Worm (Caenorhabditis elegans) whole organism, late embryonic: ENCODE data around the gene kin-36.

Source experiments
- C08G9.2 ChIP-seq: sonication (generic microtip); optimal IDR thresholded peaks from 2 replicates; lab custom pipeline; 2016; ENCODE audit warnings: mild to moderate bottlenecking, missing genetic modification characterization, moderate library complexity, missing compliant biosample characterization
- F13H6.1 ChIP-seq: sonication (generic microtip); optimal IDR thresholded peaks from 2 replicates; lab custom pipeline; 2016; ENCODE audit warnings: missing genetic modification characterization, missing compliant biosample characterization
- K09A11.1 ChIP-seq: sonication (generic microtip); optimal IDR thresholded peaks from 2 replicates; lab custom pipeline; 2017; ENCODE audit warnings: antibody characterized with exemption, mild to moderate bottlenecking, missing genetic modification characterization, missing compliant biosample characterization; ENCODE audit not compliant: insufficient read depth
- Y22D7AL.16 ChIP-seq: sonication (generic microtip); optimal IDR thresholded peaks from 2 replicates; lab custom pipeline; 2016; ENCODE audit warnings: missing genetic modification characterization, missing compliant biosample characterization
- ahr-1 ChIP-seq: sonication (generic microtip); optimal IDR thresholded peaks from 2 replicates; lab custom pipeline; 2016; ENCODE audit warnings: missing genetic modification characterization, missing compliant biosample characterization
- ama-1 ChIP-seq: fragments of 150-350 bp; optimal IDR thresholded peaks from 2 replicates; lab custom pipeline; 2014
- ceh-14 ChIP-seq: sonication (generic microtip); optimal IDR thresholded peaks from 2 replicates; lab custom pipeline; 2016; ENCODE audit warnings: missing genotype, missing genetic modification characterization, missing compliant biosample characterization
- ceh-18 ChIP-seq: sonication (generic microtip); optimal IDR thresholded peaks from 2 replicates; lab custom pipeline; 2016; ENCODE audit warnings: missing genetic modification characterization, missing compliant biosample characterization
- ceh-19 ChIP-seq: fragments of 200-800 bp; sonication (Bioruptor generic); optimal IDR thresholded peaks from 2 replicates; lab custom pipeline; 2018; ENCODE audit warnings: mild to moderate bottlenecking, missing genetic modification characterization, missing compliant biosample characterization
- ceh-2 ChIP-seq: sonication (generic microtip); optimal IDR thresholded peaks from 2 replicates; lab custom pipeline; 2016; ENCODE audit warnings: missing genotype, missing genetic modification characterization, missing compliant biosample characterization
- ceh-22 ChIP-seq: sonication (generic microtip); optimal IDR thresholded peaks from 2 replicates; lab custom pipeline; 2017; ENCODE audit warnings: missing biosample characterization, missing genetic modification characterization
- ceh-24 ChIP-seq: sonication (generic microtip); optimal IDR thresholded peaks from 2 replicates; lab custom pipeline; 2016; ENCODE audit warnings: mild to moderate bottlenecking, missing genetic modification characterization, missing compliant biosample characterization
- ceh-30 ChIP-seq: fragments of 150-350 bp; optimal IDR thresholded peaks from 2 replicates; lab custom pipeline; 2014; ENCODE audit warnings: missing biosample characterization, missing genetic modification characterization
- ceh-31 ChIP-seq: sonication (generic microtip); optimal IDR thresholded peaks from 2 replicates; lab custom pipeline; 2016; ENCODE audit warnings: missing genetic modification characterization, missing compliant biosample characterization
- ceh-48 ChIP-seq: sonication (generic microtip); optimal IDR thresholded peaks from 2 replicates; lab custom pipeline; 2016; ENCODE audit warnings: missing genetic modification characterization, inconsistent platforms, missing compliant biosample characterization
- ceh-6 ChIP-seq: fragments of 200-800 bp; sonication (Bioruptor generic); optimal IDR thresholded peaks from 2 replicates; lab custom pipeline; 2018; ENCODE audit warnings: mild to moderate bottlenecking, missing genetic modification characterization, missing compliant biosample characterization
- ceh-9 ChIP-seq: sonication (generic microtip); optimal IDR thresholded peaks from 2 replicates; lab custom pipeline; 2016; ENCODE audit warnings: mild to moderate bottlenecking, missing genetic modification characterization, inconsistent platforms, missing compliant biosample characterization
- dve-1 ChIP-seq: sonication (generic microtip); optimal IDR thresholded peaks from 2 replicates; lab custom pipeline; 2017; ENCODE audit warnings: antibody characterized with exemption, mild to moderate bottlenecking, missing genetic modification characterization, missing compliant biosample characterization
- elt-2 ChIP-seq: sonication (generic microtip); optimal IDR thresholded peaks from 2 replicates; lab custom pipeline; 2016; ENCODE audit warnings: missing genetic modification reagents, missing genetic modification characterization, missing compliant biosample characterization
- ets-4 ChIP-seq: sonication (generic microtip); optimal IDR thresholded peaks from 2 replicates; lab custom pipeline; 2016; ENCODE audit warnings: missing genetic modification characterization, missing compliant biosample characterization
- fkh-10 ChIP-seq: fragments of 150-350 bp; optimal IDR thresholded peaks from 2 replicates; lab custom pipeline; 2014; ENCODE audit warnings: missing biosample characterization, missing genetic modification reagents, missing genetic modification characterization
- fkh-6 ChIP-seq: sonication (generic microtip); optimal IDR thresholded peaks from 2 replicates; lab custom pipeline; 2016; ENCODE audit warnings: missing genetic modification characterization, missing compliant biosample characterization
- hlh-13 ChIP-seq: fragments of 200-800 bp; sonication (Bioruptor generic); optimal IDR thresholded peaks from 2 replicates; lab custom pipeline; 2018; ENCODE audit warnings: mild to moderate bottlenecking, missing genetic modification characterization, missing compliant biosample characterization
- hlh-30 ChIP-seq: sonication (generic microtip); optimal IDR thresholded peaks from 2 replicates; lab custom pipeline; 2017; ENCODE audit warnings: antibody characterized with exemption, missing genetic modification characterization, missing compliant biosample characterization; ENCODE audit not compliant: insufficient read depth
- hlh-6 ChIP-seq: sonication (generic microtip); optimal IDR thresholded peaks from 2 replicates; lab custom pipeline; 2016; ENCODE audit warnings: missing genotype, missing genetic modification characterization, missing compliant biosample characterization
- madf-2 ChIP-seq: sonication (generic microtip); optimal IDR thresholded peaks from 2 replicates; lab custom pipeline; 2017; ENCODE audit warnings: missing genetic modification characterization, missing compliant biosample characterization
- nhr-11 ChIP-seq: fragments of 150-350 bp; optimal IDR thresholded peaks from 2 replicates; lab custom pipeline; 2014; ENCODE audit warnings: missing biosample characterization, missing genetic modification characterization
- nhr-232 ChIP-seq: sonication (generic microtip); optimal IDR thresholded peaks from 2 replicates; lab custom pipeline; 2016; ENCODE audit warnings: missing genetic modification characterization, missing compliant biosample characterization
- odd-2 ChIP-seq: sonication (generic microtip); optimal IDR thresholded peaks from 2 replicates; lab custom pipeline; 2017; ENCODE audit warnings: antibody characterized with exemption, mild to moderate bottlenecking, missing genetic modification characterization, missing compliant biosample characterization
- pag-3 ChIP-seq: sonication (generic microtip); optimal IDR thresholded peaks from 2 replicates; lab custom pipeline; 2016; ENCODE audit warnings: missing compliant biosample characterization, missing genetic modification characterization, borderline replicate concordance
- pha-4 ChIP-seq: fragments of 150-350 bp; optimal IDR thresholded peaks from 2 replicates; lab custom pipeline; 2018; ENCODE audit warnings: missing biosample characterization, missing genetic modification reagents, missing genetic modification characterization
- pqm-1 ChIP-seq: sonication (generic microtip); optimal IDR thresholded peaks from 2 replicates; lab custom pipeline; 2016; ENCODE audit warnings: missing genetic modification characterization, missing compliant biosample characterization
- rnt-1 ChIP-seq: sonication (generic microtip); optimal IDR thresholded peaks from 2 replicates; lab custom pipeline; 2016; ENCODE audit warnings: missing genetic modification characterization, missing compliant biosample characterization
- sdc-2 ChIP-seq: sonication (generic microtip); optimal IDR thresholded peaks from 2 replicates; lab custom pipeline; 2016; ENCODE audit warnings: missing genotype, missing genetic modification characterization, missing compliant biosample characterization
- sox-2 ChIP-seq: fragments of 200-800 bp; sonication (Bioruptor generic); IDR thresholded peaks from 2 replicates; pipeline ENCODE4 v1.3.6; 2022; ENCODE audit warnings: missing genetic modification reagents, missing genetic modification characterization, missing compliant biosample characterization
- sox-4 ChIP-seq: sonication (generic microtip); optimal IDR thresholded peaks from 2 replicates; lab custom pipeline; 2017; ENCODE audit warnings: mild to moderate bottlenecking, missing genetic modification characterization, inconsistent platforms, missing compliant biosample characterization
- syd-9 ChIP-seq: sonication (generic microtip); optimal IDR thresholded peaks from 2 replicates; lab custom pipeline; 2016; ENCODE audit warnings: mild to moderate bottlenecking, missing genetic modification characterization, moderate library complexity, missing compliant biosample characterization
- tbx-2 ChIP-seq: sonication (generic microtip); optimal IDR thresholded peaks from 2 replicates; lab custom pipeline; 2016; ENCODE audit warnings: missing genetic modification characterization, missing compliant biosample characterization
- ttx-3 ChIP-seq: sonication (generic microtip); optimal IDR thresholded peaks from 2 replicates; lab custom pipeline; 2016; ENCODE audit warnings: missing genetic modification reagents, missing genetic modification characterization, missing compliant biosample characterization
- unc-3 ChIP-seq, 2 experiments: fragments of 200-800 bp in 1 of 2; sonication (Bioruptor generic) in 1 of 2; sonication (generic microtip) in 1 of 2; conservative IDR thresholded peaks in 1 of 2; optimal IDR thresholded peaks in 1 of 2; 2 replicates each; pipeline versions ENCODE4 v1.3.6 to Lab custom; 2016 to 2022; ENCODE audit warnings: missing compliant biosample characterization in 2 of 2, missing genetic modification characterization in 2 of 2, missing genetic modification reagents in 1 of 2
- unc-42 ChIP-seq: sonication (generic microtip); optimal IDR thresholded peaks from 2 replicates; lab custom pipeline; 2016; ENCODE audit warnings: missing genotype, missing genetic modification characterization, missing compliant biosample characterization
- ztf-16 ChIP-seq: sonication (generic microtip); optimal IDR thresholded peaks from 2 replicates; lab custom pipeline; 2017; ENCODE audit warnings: missing genetic modification characterization, missing compliant biosample characterization

Gene kin-36

DNA sequence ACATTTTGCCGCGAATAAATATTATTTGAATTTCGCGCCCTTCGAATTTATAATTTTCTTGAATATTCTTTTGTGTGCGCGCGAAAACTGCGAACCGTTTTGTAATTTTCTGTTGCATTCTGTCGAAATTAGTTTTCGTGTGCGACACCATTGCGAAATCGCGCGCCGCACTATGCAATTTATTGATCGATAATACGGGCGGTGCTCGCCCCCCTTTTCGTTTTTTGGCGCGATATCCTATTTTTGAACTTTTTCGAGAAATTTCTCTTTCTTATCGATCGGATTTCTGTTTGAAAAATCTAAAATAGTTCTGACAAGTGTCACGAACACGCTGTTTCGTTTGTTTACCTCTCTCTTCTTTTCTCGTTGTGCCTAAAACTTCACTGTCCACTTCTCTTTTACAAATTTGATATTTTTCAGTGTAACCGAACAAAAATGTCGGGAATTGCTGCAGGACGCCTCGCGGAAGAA is 28.2 kb upstream of the kin-36 start, which contains the start of gene ubc-9 (continued):
- TF ChIP-seq nhr-232 (tag; lab: Kevin White, UChicago) (no peak), ceh-30 (tag; lab: Kevin White, UChicago) (no peak), ceh-6 (no peak), Y22D7AL.16 (tag; lab: Kevin White, UChicago) (no peak)
- TF ChIP-seq, all 69 proteins: peak for 13

DNA sequence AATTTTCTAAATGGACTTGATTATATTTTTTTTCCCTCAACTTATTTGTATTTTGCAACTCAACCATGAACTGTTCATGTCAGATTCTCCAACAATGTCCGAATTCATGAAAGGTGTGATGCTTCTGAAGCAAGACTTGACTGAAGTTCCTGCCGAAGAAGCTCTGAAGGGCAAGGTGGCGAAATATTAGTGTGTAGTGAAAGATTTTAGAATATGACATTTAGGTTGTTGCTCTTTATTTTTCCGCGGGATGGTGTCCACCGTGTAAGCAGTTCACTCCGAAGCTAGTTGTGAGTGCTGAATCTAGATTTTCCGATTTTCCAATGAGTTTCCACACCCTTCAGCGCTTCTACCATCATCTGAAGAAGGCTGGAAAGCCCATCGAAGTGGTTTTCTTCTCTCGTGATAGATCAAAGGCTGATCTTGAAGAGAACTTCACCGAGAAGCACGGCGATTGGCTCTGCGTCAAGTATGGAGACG is 26.4 kb upstream of the kin-36 start, which contains the start of gene F29B9.5:
Gene F29B9.5, plus strand, starts transcription at position 51 of the 480 bp plus-strand sequence.
- TF ChIP-seq ceh-31 (tag; lab: Kevin White, UChicago) (no peak), ztf-16 (tag; lab: Kevin White, UChicago) (no peak), K09A11.1 (tag; lab: Kevin White, UChicago) (no peak), C08G9.2 (no peak), hlh-13 (GFP tag; lab: Kevin White, UChicago) (no peak), nhr-11 (no peak), ceh-18 (no peak), ceh-2 (tag; lab: Kevin White, UChicago) (no peak), fkh-6 (tag; lab: Kevin White, UChicago) (no peak), tbx-2 (no peak), ceh-6 (no peak), ceh-48 (tag; lab: Kevin White, UChicago) (no peak), ahr-1 (tag; lab: Kevin White, UChicago) (no peak), hlh-30 (no peak), elt-2 (tag; lab: Kevin White, UChicago) (no peak), sox-4 (no peak), sox-2 (GFP tag; lab: Robert Waterston, UW) (no peak)

DNA sequence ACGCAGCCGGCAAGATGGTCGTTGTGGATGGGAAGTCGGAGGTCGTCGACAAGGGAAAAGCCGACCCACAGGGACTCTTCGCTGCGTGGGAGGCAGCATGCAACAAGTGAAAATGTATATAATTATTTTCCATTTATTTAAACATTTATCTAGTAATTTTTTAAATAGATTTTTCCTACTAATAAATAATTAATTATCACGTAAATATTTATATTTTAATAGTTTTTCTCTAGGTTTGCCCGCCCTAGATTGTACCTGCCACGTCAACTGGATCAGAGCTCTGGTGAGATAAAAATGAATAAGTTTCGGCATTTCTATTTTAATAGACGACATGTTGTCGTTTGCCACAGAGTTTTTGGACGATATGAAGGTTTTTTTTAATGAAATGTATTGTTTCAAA is 25.9 kb upstream of the kin-36 start, which contains the start of gene psr-1:
Gene psr-1, plus strand, starts transcription at position 301 of the 400 bp plus-strand sequence.
- TF ChIP-seq fkh-10 (GFP tag; lab: Kevin White, UChicago) (no peak), ceh-6 (no peak), odd-2 (tag; lab: Kevin White, UChicago) (no peak), madf-2 (no peak), ceh-14 (tag; lab: Kevin White, UChicago) (no peak), K09A11.1 (tag; lab: Kevin White, UChicago) (no peak), ceh-30 (tag; lab: Kevin White, UChicago) (no peak), pqm-1 (tag; lab: Kevin White, UChicago) (no peak), ama-1 (lab: Kevin White, UChicago) (no peak), pag-3 (tag; lab: Kevin White, UChicago) (no peak), F13H6.1 (tag; lab: Kevin White, UChicago) (no peak), sdc-2 (tag; lab: Kevin White, UChicago) (no peak), ceh-22 (tag; lab: Kevin White, UChicago) (no peak), hlh-6 (no peak)
- TF ChIP-seq, all 69 proteins: peak for 0

DNA sequence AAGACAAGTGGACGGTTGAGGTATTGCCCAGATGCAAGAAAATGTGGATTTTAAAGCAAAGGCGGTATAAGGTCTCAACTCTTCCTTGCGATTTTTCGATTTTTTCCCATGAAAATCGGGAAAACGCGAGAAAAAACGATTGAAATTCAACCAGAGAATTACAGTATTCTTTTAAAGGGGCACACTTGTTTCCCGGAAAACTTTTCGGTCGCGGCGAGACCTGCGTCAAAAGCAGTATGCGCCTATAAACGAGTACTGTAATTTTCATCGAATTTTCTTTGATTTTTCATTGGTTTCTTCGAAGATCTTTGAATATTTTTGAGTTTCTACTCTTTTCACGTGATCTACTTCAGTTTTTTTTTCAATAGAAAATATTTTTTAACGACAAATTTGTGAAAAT is 25.1 kb upstream of the kin-36 start:
- TF ChIP-seq ceh-19 (GFP tag; lab: Kevin White, UChicago), result no peak
- no peak for TF ChIP-seq ttx-3
- TF ChIP-seq hlh-13 (GFP tag; lab: Kevin White, UChicago), result no peak
- no peak for TF ChIP-seq unc-42
- TF ChIP-seq pag-3 (tag; lab: Kevin White, UChicago), result no peak
- TF ChIP-seq odd-2 (tag; lab: Kevin White, UChicago), result no peak
- no peak for TF ChIP-seq syd-9 (tag; lab: Kevin White, UChicago)
- no peak for TF ChIP-seq rnt-1 (tag; lab: Kevin White, UChicago)
- no peak for TF ChIP-seq ceh-48 (tag; lab: Kevin White, UChicago)
- TF ChIP-seq dve-1 (tag; lab: Kevin White, UChicago), result no peak
- no peak for TF ChIP-seq ceh-24
- no peak for TF ChIP-seq ceh-18
- TF ChIP-seq pha-4, result no peak
- no peak for TF ChIP-seq unc-3 (GFP tag; conservative IDR thresholded peaks at IDR 0.05; lab: Robert Waterston, UW)
- no peak for TF ChIP-seq unc-3 (tag; optimal IDR thresholded peaks at IDR 0.05; lab: Kevin White, UChicago)
- TF ChIP-seq ceh-6, result no peak
- no peak for TF ChIP-seq ceh-9
- no peak for TF ChIP-seq nhr-232 (tag; lab: Kevin White, UChicago)
- no peak for TF ChIP-seq ets-4 (tag; lab: Kevin White, UChicago)
- TF ChIP-seq K09A11.1 (tag; lab: Kevin White, UChicago), result no peak
